Fruit fly (Drosophila melanogaster) whole organism, embryonic: Measurements from ENCODE around the gene CG33282.
A peak's percentile ranks its signal among the peaks of the same experiment; 100 is the strongest.

ENCODE experiments used
- Abd-B ChIP-seq: fragments of 200-800 bp; sonication (Bioruptor generic); optimal IDR thresholded peaks from 2 replicates; lab custom pipeline; 2018; ENCODE audit warnings: missing biosample characterization, mild to moderate bottlenecking, missing genetic modification characterization, moderate library complexity
- Ada2b ChIP-seq: fragments of 200-800 bp; sonication (Bioruptor generic); IDR thresholded peaks from 2 replicates; pipeline ENCODE4 v1.3.6; 2022; ENCODE audit warnings: missing biosample characterization, missing genetic modification characterization
- B-H1 ChIP-seq: fragments of 200-800 bp; sonication (Bioruptor generic); IDR thresholded peaks from 3 replicates; pipeline ENCODE4 v1.3.6; 2022; ENCODE audit warnings: missing biosample characterization, missing genetic modification characterization
- Bgb ChIP-seq: fragments of 200-800 bp; sonication (Bioruptor generic); IDR thresholded peaks from 2 replicates; pipeline ENCODE4 v1.3.6; 2022; ENCODE audit warnings: missing biosample characterization, missing genetic modification characterization; ENCODE audit not compliant: partially characterized antibody
- CG1024 ChIP-seq: fragments of 200-800 bp; sonication (Bioruptor generic); IDR thresholded peaks from 2 replicates; pipeline ENCODE4 v1.3.6; 2022; ENCODE audit warnings: missing biosample characterization, missing genetic modification characterization
- CG10565 ChIP-seq: fragments of 200-800 bp; sonication (Bioruptor generic); optimal IDR thresholded peaks from 3 replicates; lab custom pipeline; 2016; ENCODE audit warnings: missing biosample characterization, mild to moderate bottlenecking, missing genetic modification characterization
- CG10979 ChIP-seq: fragments of 200-800 bp; sonication (Bioruptor generic); optimal IDR thresholded peaks from 2 replicates; lab custom pipeline; 2018; ENCODE audit warnings: missing biosample characterization, mild to moderate bottlenecking, missing genetic modification characterization, moderate library complexity
- CG15269 ChIP-seq: fragments of 200-800 bp; sonication (Bioruptor generic); optimal IDR thresholded peaks from 2 replicates; lab custom pipeline; 2018; ENCODE audit warnings: missing biosample characterization, mild to moderate bottlenecking, missing genetic modification characterization, moderate library complexity
- CG17612 ChIP-seq: fragments of 200-800 bp; sonication (Bioruptor generic); IDR thresholded peaks from 2 replicates; pipeline ENCODE4 v1.3.6; 2022; ENCODE audit warnings: missing biosample characterization, missing genetic modification characterization
- CG2120 ChIP-seq: fragments of 200-800 bp; sonication (Bioruptor generic); optimal IDR thresholded peaks from 3 replicates; lab custom pipeline; 2016; ENCODE audit warnings: missing biosample characterization, missing genetic modification characterization
- CG2678 ChIP-seq: fragments of 200-800 bp; sonication (Bioruptor generic); optimal IDR thresholded peaks from 3 replicates; lab custom pipeline; 2019; ENCODE audit warnings: missing biosample characterization, mild to moderate bottlenecking, missing genetic modification characterization, moderate library complexity
- CG2889 ChIP-seq: fragments of 200-800 bp; sonication (Bioruptor generic); IDR thresholded peaks from 3 replicates; pipeline ENCODE4 v1.3.6; 2022; ENCODE audit warnings: missing biosample characterization, missing genetic modification characterization
- CG31224 ChIP-seq: fragments of 200-800 bp; sonication (Bioruptor generic); IDR thresholded peaks from 2 replicates; pipeline ENCODE4 v1.3.6; 2022; ENCODE audit warnings: missing biosample characterization, missing genetic modification characterization
- CG32772 ChIP-seq: fragments of 200-800 bp; sonication (Bioruptor generic); IDR thresholded peaks from 2 replicates; pipeline ENCODE4 v1.3.6; 2022; ENCODE audit warnings: missing biosample characterization, missing genetic modification characterization
- CG3407 ChIP-seq: fragments of 200-800 bp; sonication (Bioruptor generic); optimal IDR thresholded peaks from 2 replicates; lab custom pipeline; 2018; ENCODE audit warnings: missing biosample characterization, mild to moderate bottlenecking, missing genetic modification characterization
- CG4730 ChIP-seq: fragments of 200-800 bp; sonication (Bioruptor generic); IDR thresholded peaks from 2 replicates; pipeline ENCODE4 v1.3.6; 2022; ENCODE audit warnings: missing biosample characterization, missing genetic modification characterization
- CG7357 ChIP-seq: fragments of 200-800 bp; sonication (Bioruptor generic); IDR thresholded peaks from 3 replicates; pipeline ENCODE4 v1.3.6; 2022; ENCODE audit warnings: missing biosample characterization, missing genetic modification characterization
- CG7372 ChIP-seq: fragments of 200-800 bp; sonication (Bioruptor generic); IDR thresholded peaks from 2 replicates; pipeline ENCODE4 v1.3.6; 2022; ENCODE audit warnings: missing biosample characterization, missing genetic modification characterization
- CG7786 ChIP-seq: fragments of 200-800 bp; sonication (Bioruptor generic); optimal IDR thresholded peaks from 2 replicates; lab custom pipeline; 2016; ENCODE audit warnings: missing biosample characterization, missing genetic modification characterization
- CG9215 ChIP-seq: fragments of 200-800 bp; sonication (Bioruptor generic); IDR thresholded peaks from 2 replicates; pipeline ENCODE4 v1.3.6; 2022; ENCODE audit warnings: missing biosample characterization, missing genetic modification characterization
- Doc3 ChIP-seq: fragments of 200-800 bp; sonication (Bioruptor generic); IDR thresholded peaks from 3 replicates; pipeline ENCODE4 v1.3.6; 2022; ENCODE audit warnings: missing biosample characterization, missing genetic modification characterization; ENCODE audit not compliant: partially characterized antibody
- Lpt ChIP-seq: fragments of >200 bp; optimal IDR thresholded peaks from 2 replicates; lab custom pipeline; 2018; ENCODE audit warnings: missing biosample characterization, missing genetic modification characterization
- NC2β ChIP-seq: fragments of 200-800 bp; sonication (Bioruptor generic); optimal IDR thresholded peaks from 2 replicates; lab custom pipeline; 2016; ENCODE audit warnings: missing biosample characterization, missing genetic modification characterization
- Ptx1 ChIP-seq: fragments of 200-800 bp; sonication (Bioruptor generic); IDR thresholded peaks from 2 replicates; pipeline ENCODE4 v1.3.6; 2022; ENCODE audit warnings: missing biosample characterization, missing genetic modification characterization
- abd-A ChIP-seq: fragments of 200-800 bp; sonication (Bioruptor generic); optimal IDR thresholded peaks from 3 replicates; lab custom pipeline; 2019; ENCODE audit warnings: missing biosample characterization, mild to moderate bottlenecking, missing genetic modification characterization, moderate library complexity
- btn ChIP-seq: fragments of 200-800 bp; sonication (Bioruptor generic); optimal IDR thresholded peaks from 2 replicates; lab custom pipeline; 2016; ENCODE audit warnings: missing biosample characterization, missing genetic modification characterization
- chinmo ChIP-seq: fragments of 200-800 bp; sonication (Bioruptor generic); IDR thresholded peaks from 4 replicates; pipeline ENCODE4 v1.3.6; 2022; ENCODE audit warnings: missing biosample characterization, missing genetic modification characterization; ENCODE audit not compliant: partially characterized antibody
- crol ChIP-seq: fragments of 200-800 bp; sonication (Bioruptor generic); IDR thresholded peaks from 2 replicates; pipeline ENCODE4 v1.3.6; 2022; ENCODE audit warnings: missing biosample characterization, missing genetic modification characterization
- crp ChIP-seq, 2 experiments: fragments of 200-800 bp; sonication (Bioruptor generic); optimal IDR thresholded peaks; 2 replicates in 1 of 2; 3 replicates in 1 of 2; lab custom pipeline; 2017; ENCODE audit warnings: missing biosample characterization in 2 of 2, missing genetic modification characterization in 2 of 2, mild to moderate bottlenecking in 1 of 2, moderate library complexity in 1 of 2
- dan ChIP-seq: fragments of 200-800 bp; sonication (Bioruptor generic); IDR thresholded peaks from 2 replicates; pipeline ENCODE4 v1.3.6; 2022; ENCODE audit warnings: missing biosample characterization, missing genetic modification characterization
- dimm ChIP-seq: fragments of 200-800 bp; sonication (Bioruptor generic); IDR thresholded peaks from 2 replicates; pipeline ENCODE4 v1.3.6; 2022; ENCODE audit warnings: missing biosample characterization, missing genetic modification characterization
- ems ChIP-seq: fragments of 200-800 bp; sonication (Bioruptor generic); optimal IDR thresholded peaks from 3 replicates; lab custom pipeline; 2016; ENCODE audit warnings: missing biosample characterization, missing genetic modification characterization
- en ChIP-seq: fragments of 200-800 bp; sonication (Bioruptor generic); optimal IDR thresholded peaks from 2 replicates; lab custom pipeline; 2016; ENCODE audit warnings: missing biosample characterization, missing genetic modification characterization
- ewg ChIP-seq: fragments of 200-800 bp; sonication (Bioruptor generic); optimal IDR thresholded peaks from 3 replicates; lab custom pipeline; 2017; ENCODE audit warnings: mild to moderate bottlenecking, missing biosample characterization, missing genetic modification reagents, missing genetic modification characterization
- gcm ChIP-seq: fragments of 200-800 bp; sonication (Bioruptor generic); optimal IDR thresholded peaks from 2 replicates; lab custom pipeline; 2019; ENCODE audit warnings: missing biosample characterization, mild to moderate bottlenecking, missing genetic modification characterization, moderate library complexity
- h ChIP-seq: fragments of >200 bp; optimal IDR thresholded peaks from 2 replicates; lab custom pipeline; 2017
- ind ChIP-seq: fragments of 200-800 bp; sonication (Bioruptor generic); optimal IDR thresholded peaks from 3 replicates; lab custom pipeline; 2016; ENCODE audit warnings: missing biosample characterization, missing genetic modification characterization
- inv ChIP-seq: fragments of 200-800 bp; sonication (Bioruptor generic); IDR thresholded peaks from 2 replicates; pipeline ENCODE4 v1.3.6; 2022; ENCODE audit warnings: missing biosample characterization, missing genetic modification characterization; ENCODE audit not compliant: partially characterized antibody
- kni ChIP-seq: fragments of 200-800 bp; sonication (Bioruptor generic); optimal IDR thresholded peaks from 3 replicates; lab custom pipeline; 2017; ENCODE audit warnings: mild to moderate bottlenecking, missing biosample characterization, missing genetic modification reagents, missing genetic modification characterization
- lmd ChIP-seq: fragments of 200-800 bp; sonication (Bioruptor generic); IDR thresholded peaks from 2 replicates; pipeline ENCODE4 v1.3.6; 2022; ENCODE audit warnings: missing biosample characterization, missing genetic modification characterization
- nau ChIP-seq: fragments of 200-800 bp; sonication (Bioruptor generic); optimal IDR thresholded peaks from 3 replicates; lab custom pipeline; 2017; ENCODE audit warnings: missing biosample characterization, mild to moderate bottlenecking, missing genetic modification characterization, missing genetic modification reagents
- nmo ChIP-seq: fragments of 200-800 bp; sonication (Bioruptor generic); optimal IDR thresholded peaks from 2 replicates; lab custom pipeline; 2018; ENCODE audit warnings: missing biosample characterization, mild to moderate bottlenecking, missing genetic modification characterization, moderate library complexity
- oc ChIP-seq: fragments of 200-800 bp; sonication (Bioruptor generic); optimal IDR thresholded peaks from 2 replicates; lab custom pipeline; 2018; ENCODE audit warnings: missing biosample characterization, mild to moderate bottlenecking, missing genetic modification characterization, moderate library complexity
- pnt ChIP-seq: fragments of 200-800 bp; sonication (Bioruptor generic); optimal IDR thresholded peaks from 3 replicates; lab custom pipeline; 2016; ENCODE audit warnings: missing biosample characterization, missing genetic modification characterization
- so ChIP-seq: fragments of 200-800 bp; sonication (Bioruptor generic); IDR thresholded peaks from 3 replicates; pipeline ENCODE4 v1.3.6; 2022; ENCODE audit warnings: missing biosample characterization, missing genetic modification characterization
- sob ChIP-seq: fragments of 200-800 bp; sonication (Bioruptor generic); IDR thresholded peaks from 2 replicates; pipeline ENCODE4 v1.3.6; 2022; ENCODE audit warnings: missing biosample characterization, missing genetic modification characterization
- tna ChIP-seq: fragments of 200-800 bp; sonication (Bioruptor generic); IDR thresholded peaks from 2 replicates; pipeline ENCODE4 v1.3.6; 2022; ENCODE audit warnings: missing biosample characterization, missing genetic modification characterization; ENCODE audit not compliant: partially characterized antibody
- toy ChIP-seq: fragments of 200-800 bp; sonication (Bioruptor generic); IDR thresholded peaks from 2 replicates; pipeline ENCODE4 v1.3.6; 2022; ENCODE audit warnings: missing biosample characterization, missing genetic modification characterization
- wdn ChIP-seq: fragments of 200-800 bp; sonication (Bioruptor generic); IDR thresholded peaks from 2 replicates; pipeline ENCODE4 v1.3.6; 2022; ENCODE audit warnings: missing biosample characterization, missing genetic modification characterization
- zf30C ChIP-seq: fragments of 200-800 bp; sonication (Bioruptor generic); optimal IDR thresholded peaks from 3 replicates; lab custom pipeline; 2018; ENCODE audit warnings: missing biosample characterization, mild to moderate bottlenecking, missing genetic modification characterization

The CG33282 gene

DNA sequence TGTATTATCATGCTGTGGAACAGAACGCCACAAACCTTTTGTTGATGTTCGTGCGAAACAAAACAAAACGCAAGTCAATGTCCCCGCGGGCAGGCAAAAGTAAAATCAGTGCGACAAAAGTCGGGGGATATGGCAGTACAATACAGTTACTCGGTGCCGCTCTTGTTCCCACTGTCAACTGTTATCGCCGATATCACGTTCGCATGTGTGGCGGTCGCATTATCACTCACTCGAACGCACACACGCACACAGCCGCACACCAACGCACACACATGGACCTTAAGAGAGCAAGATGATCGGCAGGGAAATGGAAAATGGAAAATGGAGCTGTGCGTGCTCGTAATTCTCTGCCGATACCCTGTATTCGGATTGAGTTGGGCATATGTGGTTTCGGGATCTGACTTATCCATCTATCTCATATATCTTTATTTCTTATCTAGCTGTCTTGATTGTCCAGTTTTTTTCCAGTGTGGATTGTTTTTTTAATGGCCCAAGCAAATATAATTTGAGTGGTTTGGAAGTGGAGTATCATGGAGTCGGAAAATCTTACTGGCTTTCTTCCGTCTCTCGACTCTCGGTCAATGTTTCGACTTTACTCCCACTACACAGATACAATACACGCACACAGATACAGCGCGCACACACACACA, 11.0 kb downstream of the CG33282 start (continued):
- TF ChIP-seq CG7357 = peak; percentile 61; the same call in 1 of the 3 replicates
- peak; percentile 89 for TF ChIP-seq nmo (GFP tag; lab: Kevin White, UChicago)
- peak; percentile 45; the same call in 1 of the 3 replicates for TF ChIP-seq so
- TF ChIP-seq B-H1 (GFP tag; lab: Robert Waterston, UW) = peak; percentile 74
- 0 out of 2 replicates have a peak, but pooled peaks have one; percentile 10 for TF ChIP-seq dimm
- TF ChIP-seq chinmo = no peak
- TF ChIP-seq CG3407 = peak; percentile 85
- no peak for TF ChIP-seq CG2120 (GFP tag; lab: Kevin White, UChicago)
- peak; percentile 78 for TF ChIP-seq ind
- peak; percentile 71 for TF ChIP-seq en (GFP tag; lab: Kevin White, UChicago)
- peak; percentile 81 for TF ChIP-seq ems
- TF ChIP-seq CG4730 (GFP tag; lab: Robert Waterston, UW) = peak; percentile 66; the same call in 1 of the 2 replicates
- TF ChIP-seq Abd-B (GFP tag; lab: Kevin White, UChicago) = peak; percentile 85
- TF ChIP-seq oc (tag; lab: Kevin White, UChicago) = peak; percentile 90
- TF ChIP-seq gcm = no peak
- TF ChIP-seq CG1024 (GFP tag; lab: Robert Waterston, UW) = peak; percentile 73
- peak; percentile 50; the same call in 1 of the 2 replicates for TF ChIP-seq dan (GFP tag; lab: Robert Waterston, UW)
- TF ChIP-seq zf30C (GFP tag; lab: Kevin White, UChicago) = no peak
- TF ChIP-seq pnt = peak; percentile 89
- TF ChIP-seq wdn = peak; percentile 30; the same call in 1 of the 2 replicates
- TF ChIP-seq Lpt (GFP tag; lab: Kevin White, UChicago) = no peak
- peak; percentile 76 for TF ChIP-seq btn (GFP tag; lab: Kevin White, UChicago)
- peak; percentile 81 for TF ChIP-seq lmd
- 0 out of 2 replicates have a peak, but pooled peaks have one; percentile 18 for TF ChIP-seq CG9215 (GFP tag; lab: Robert Waterston, UW)
- no peak for TF ChIP-seq nau (GFP tag; lab: Kevin White, UChicago)
- TF ChIP-seq CG2678 (tag; lab: Kevin White, UChicago) = peak; percentile 79
- peak; percentile 90 for TF ChIP-seq NC2β (GFP tag; lab: Kevin White, UChicago)
- TF ChIP-seq crp (GFP tag; optimal IDR thresholded peaks at IDR 0.05; lab: Kevin White, UChicago) = peak in 1 of 2 experiments; percentile 43
- TF ChIP-seq CG10979 = peak; percentile 93
- no peak for TF ChIP-seq crol
- TF ChIP-seq CG7372 (GFP tag; lab: Robert Waterston, UW) = 0 out of 2 replicates have a peak, but pooled peaks have one; percentile 14
- peak; percentile 33; the same call in 1 of the 3 replicates for TF ChIP-seq CG2889 (GFP tag; lab: Robert Waterston, UW)
- TF ChIP-seq inv = no peak
- no peak for TF ChIP-seq h (lab: Kevin White, UChicago)
- TF ChIP-seq Ada2b (GFP tag; lab: Robert Waterston, UW) = peak; percentile 65
- peak; percentile 89 for TF ChIP-seq ewg (GFP tag; lab: Kevin White, UChicago)
- no peak for TF ChIP-seq Doc3
- TF ChIP-seq tna (GFP tag; lab: Robert Waterston, UW) = no peak
- peak; percentile 48; the same call in 1 of the 2 replicates for TF ChIP-seq sob (GFP tag; lab: Robert Waterston, UW)
- peak; percentile 50 for TF ChIP-seq kni (GFP tag; lab: Kevin White, UChicago)
- TF ChIP-seq CG31224 (GFP tag; lab: Robert Waterston, UW) = no peak
- peak; percentile 76 for TF ChIP-seq CG7786 (GFP tag; lab: Kevin White, UChicago)
- no peak for TF ChIP-seq abd-A (tag; lab: Kevin White, UChicago)
- no peak for TF ChIP-seq toy (GFP tag; lab: Robert Waterston, UW)
- TF ChIP-seq Ptx1 = peak; percentile 80
- TF ChIP-seq Bgb (GFP tag; lab: Robert Waterston, UW) = no peak
- TF ChIP-seq CG10565 (GFP tag; lab: Kevin White, UChicago) = peak; percentile 23
- TF ChIP-seq CG17612 = no peak
- peak; percentile 91 for TF ChIP-seq CG32772 (GFP tag; lab: Robert Waterston, UW)
- no peak for TF ChIP-seq CG15269 (tag; lab: Kevin White, UChicago)
